Fruit fly (Drosophila melanogaster) whole organism, embryonic: Measurements from ENCODE around the gene Rpn11.

Experiments used
- Bdp1 ChIP-seq: fragments of 200-800 bp; sonication (Bioruptor generic); optimal IDR thresholded peaks from 3 replicates; lab custom pipeline; 2016; ENCODE audit warnings: missing biosample characterization, missing genetic modification characterization
- Bgb ChIP-seq: fragments of 200-800 bp; sonication (Bioruptor generic); IDR thresholded peaks from 2 replicates; pipeline ENCODE4 v1.3.6; 2022; ENCODE audit warnings: missing biosample characterization, missing genetic modification characterization; ENCODE audit not compliant: partially characterized antibody
- CG10209 ChIP-seq: fragments of 200-800 bp; sonication (Bioruptor generic); optimal IDR thresholded peaks from 3 replicates; lab custom pipeline; 2017; ENCODE audit warnings: missing biosample characterization, mild to moderate bottlenecking, missing genetic modification characterization, missing genetic modification reagents
- CG1024 ChIP-seq: fragments of 200-800 bp; sonication (Bioruptor generic); IDR thresholded peaks from 2 replicates; pipeline ENCODE4 v1.3.6; 2022; ENCODE audit warnings: missing biosample characterization, missing genetic modification characterization
- CG10274 ChIP-seq: fragments of 200-800 bp; sonication (Bioruptor generic); optimal IDR thresholded peaks from 3 replicates; lab custom pipeline; 2017; ENCODE audit warnings: missing biosample characterization, mild to moderate bottlenecking, missing genetic modification characterization
- CG11093 ChIP-seq: fragments of 200-800 bp; sonication (Bioruptor generic); IDR thresholded peaks from 3 replicates; pipeline ENCODE4 v1.3.6; 2022; ENCODE audit warnings: missing biosample characterization, missing genetic modification characterization
- CG1233 ChIP-seq: fragments of 200-800 bp; sonication (Bioruptor generic); optimal IDR thresholded peaks from 4 replicates; lab custom pipeline; 2018; ENCODE audit warnings: missing biosample characterization, mild to moderate bottlenecking, missing genetic modification characterization
- CG12391 ChIP-seq: fragments of 200-800 bp; sonication (Bioruptor generic); optimal IDR thresholded peaks from 3 replicates; lab custom pipeline; 2018; ENCODE audit warnings: missing biosample characterization, mild to moderate bottlenecking, missing genetic modification characterization, moderate library complexity
- CG13424 ChIP-seq: fragments of 200-800 bp; sonication (Bioruptor generic); optimal IDR thresholded peaks from 2 replicates; lab custom pipeline; 2019; ENCODE audit warnings: missing biosample characterization, mild to moderate bottlenecking, missing genetic modification characterization, moderate library complexity
- CG17359 ChIP-seq: fragments of 200-800 bp; sonication (Bioruptor generic); optimal IDR thresholded peaks from 3 replicates; lab custom pipeline; 2018; ENCODE audit warnings: missing biosample characterization, mild to moderate bottlenecking, missing genetic modification characterization, moderate library complexity
- CG17361 ChIP-seq: fragments of 200-800 bp; sonication (Bioruptor generic); IDR thresholded peaks from 3 replicates; pipeline ENCODE4 v1.3.6; 2022; ENCODE audit warnings: missing biosample characterization, missing genetic modification characterization
- CG1832 ChIP-seq: fragments of 200-800 bp; sonication (Bioruptor generic); optimal IDR thresholded peaks from 2 replicates; lab custom pipeline; 2017; ENCODE audit warnings: missing biosample characterization, mild to moderate bottlenecking, missing genetic modification characterization, inconsistent platforms
- CG2678 ChIP-seq: fragments of 200-800 bp; sonication (Bioruptor generic); optimal IDR thresholded peaks from 3 replicates; lab custom pipeline; 2019; ENCODE audit warnings: missing biosample characterization, mild to moderate bottlenecking, missing genetic modification characterization, moderate library complexity
- CG30403 ChIP-seq: fragments of 200-800 bp; sonication (Bioruptor generic); optimal IDR thresholded peaks from 3 replicates; lab custom pipeline; 2016; ENCODE audit warnings: missing biosample characterization, missing genetic modification characterization
- CG31441 ChIP-seq: fragments of 200-800 bp; sonication (Bioruptor generic); IDR thresholded peaks from 2 replicates; pipeline ENCODE4 v1.3.6; 2022; ENCODE audit warnings: missing biosample characterization, missing genetic modification characterization
- CG6854 ChIP-seq: fragments of 200-800 bp; sonication (Bioruptor generic); optimal IDR thresholded peaks from 3 replicates; lab custom pipeline; 2017; ENCODE audit warnings: missing biosample characterization, mild to moderate bottlenecking, missing genetic modification characterization
- CG9437 ChIP-seq: fragments of 200-800 bp; sonication (Bioruptor generic); optimal IDR thresholded peaks from 2 replicates; lab custom pipeline; 2018; ENCODE audit warnings: missing biosample characterization, mild to moderate bottlenecking, missing genetic modification characterization
- CoRest ChIP-seq: fragments of 200-800 bp; sonication (Bioruptor generic); optimal IDR thresholded peaks from 3 replicates; lab custom pipeline; 2018; ENCODE audit warnings: missing biosample characterization, mild to moderate bottlenecking, missing genetic modification characterization, moderate library complexity
- D19A ChIP-seq: fragments of 200-800 bp; optimal IDR thresholded peaks from 3 replicates; lab custom pipeline; 2019; ENCODE audit warnings: missing biosample characterization, mild to moderate bottlenecking, missing genetic modification characterization, moderate library complexity
- Drgx ChIP-seq: fragments of 200-800 bp; sonication (Bioruptor generic); IDR thresholded peaks from 2 replicates; pipeline ENCODE4 v1.3.6; 2022; ENCODE audit warnings: missing biosample characterization, missing genetic modification characterization
- HHEX ChIP-seq: fragments of 200-800 bp; sonication (Bioruptor generic); optimal IDR thresholded peaks from 3 replicates; lab custom pipeline; 2017; ENCODE audit warnings: missing biosample characterization, mild to moderate bottlenecking, missing genetic modification characterization, missing genetic modification reagents
- Hr78 ChIP-seq, 2 experiments: fragments of 200-800 bp in 1 of 2; fragments of >200 bp in 1 of 2; sonication (Bioruptor generic) in 1 of 2; optimal IDR thresholded peaks; 2 replicates each; lab custom pipeline; 2017 to 2019; ENCODE audit warnings: missing biosample characterization in 2 of 2, missing genetic modification characterization in 2 of 2, mild to moderate bottlenecking in 1 of 2, moderate library complexity in 1 of 2
- NC2β ChIP-seq: fragments of 200-800 bp; sonication (Bioruptor generic); optimal IDR thresholded peaks from 2 replicates; lab custom pipeline; 2016; ENCODE audit warnings: missing biosample characterization, missing genetic modification characterization
- Oaz ChIP-seq: fragments of 200-800 bp; sonication (Bioruptor generic); IDR thresholded peaks from 2 replicates; pipeline ENCODE4 v1.3.6; 2022; ENCODE audit warnings: missing biosample characterization, missing genetic modification characterization
- Oli ChIP-seq: fragments of 200-800 bp; sonication (Bioruptor generic); optimal IDR thresholded peaks from 2 replicates; lab custom pipeline; 2018; ENCODE audit warnings: missing biosample characterization, mild to moderate bottlenecking, missing genetic modification characterization, moderate library complexity
- Pdp1 ChIP-seq, 2 experiments: fragments of 200-800 bp; sonication (Bioruptor generic); optimal IDR thresholded peaks; 3 replicates each; lab custom pipeline; 2016; ENCODE audit warnings: missing biosample characterization in 2 of 2, missing genetic modification characterization in 2 of 2, mild to moderate bottlenecking in 1 of 2, moderate library complexity in 1 of 2
- Ptx1 ChIP-seq: fragments of 200-800 bp; sonication (Bioruptor generic); IDR thresholded peaks from 2 replicates; pipeline ENCODE4 v1.3.6; 2022; ENCODE audit warnings: missing biosample characterization, missing genetic modification characterization
- Sox102F ChIP-seq: fragments of 200-800 bp; sonication (Bioruptor generic); optimal IDR thresholded peaks from 2 replicates; lab custom pipeline; 2018; ENCODE audit warnings: missing biosample characterization, mild to moderate bottlenecking, missing genetic modification characterization, moderate library complexity
- Trl ChIP-seq, 3 experiments: fragments of >200 bp in 2 of 3; fragments of 200-800 bp in 1 of 3; sonication (Bioruptor generic) in 1 of 3; optimal IDR thresholded peaks; 2 replicates in 1 of 3; 3 replicates in 2 of 3; lab custom pipeline; 2016 to 2017; ENCODE audit warnings: missing biosample characterization in 1 of 3, missing genetic modification characterization in 1 of 3
- Xrp1 ChIP-seq: fragments of 200-800 bp; sonication (Bioruptor generic); IDR thresholded peaks from 2 replicates; pipeline ENCODE4 v1.3.6; 2022; ENCODE audit warnings: missing biosample characterization, missing genetic modification characterization
- ac ChIP-seq: fragments of 200-800 bp; sonication (Bioruptor generic); optimal IDR thresholded peaks from 3 replicates; lab custom pipeline; 2017; ENCODE audit warnings: missing biosample characterization, mild to moderate bottlenecking, missing genetic modification characterization
- bigmax ChIP-seq: fragments of 200-800 bp; sonication (Bioruptor generic); optimal IDR thresholded peaks from 2 replicates; lab custom pipeline; 2018; ENCODE audit warnings: missing biosample characterization, mild to moderate bottlenecking, missing genetic modification characterization
- da ChIP-seq: fragments of 200-800 bp; sonication (Bioruptor generic); optimal IDR thresholded peaks from 2 replicates; lab custom pipeline; 2016; ENCODE audit warnings: missing biosample characterization, missing genetic modification characterization
- dmrt99B ChIP-seq: fragments of 200-800 bp; sonication (Bioruptor generic); optimal IDR thresholded peaks from 2 replicates; lab custom pipeline; 2018; ENCODE audit warnings: missing biosample characterization, mild to moderate bottlenecking, missing genetic modification characterization, moderate library complexity
- eve ChIP-seq, 2 experiments: fragments of >200 bp; optimal IDR thresholded peaks; 2 replicates each; lab custom pipeline; 2017; ENCODE audit warnings: missing biosample characterization in 2 of 2, missing genetic modification characterization in 2 of 2
- gce ChIP-seq: fragments of 200-800 bp; sonication (Bioruptor generic); IDR thresholded peaks from 3 replicates; pipeline ENCODE4 v1.3.6; 2022; ENCODE audit warnings: missing biosample characterization, missing genetic modification characterization
- grau ChIP-seq: fragments of 200-800 bp; optimal IDR thresholded peaks from 3 replicates; lab custom pipeline; 2019; ENCODE audit warnings: missing biosample characterization, mild to moderate bottlenecking, missing genetic modification characterization, moderate library complexity
- knrl ChIP-seq: fragments of 200-800 bp; sonication (Bioruptor generic); IDR thresholded peaks from 3 replicates; pipeline ENCODE4 v1.3.6; 2022; ENCODE audit warnings: missing biosample characterization, missing genetic modification characterization; ENCODE audit not compliant: partially characterized antibody
- lab ChIP-seq: fragments of 200-800 bp; sonication (Bioruptor generic); optimal IDR thresholded peaks from 3 replicates; lab custom pipeline; 2017; ENCODE audit warnings: missing biosample characterization, missing genetic modification characterization, mild to moderate bottlenecking, moderate library complexity, missing genetic modification reagents
- mam ChIP-seq: fragments of 200-800 bp; sonication (Bioruptor generic); optimal IDR thresholded peaks from 3 replicates; lab custom pipeline; 2016; ENCODE audit warnings: missing biosample characterization, missing genetic modification characterization
- nom ChIP-seq: fragments of 200-800 bp; sonication (Bioruptor generic); optimal IDR thresholded peaks from 2 replicates; lab custom pipeline; 2017; ENCODE audit warnings: missing biosample characterization, missing genetic modification characterization, mild to moderate bottlenecking, moderate library complexity, missing genetic modification reagents
- p53 ChIP-seq: fragments of 200-800 bp; sonication (Bioruptor generic); optimal IDR thresholded peaks from 2 replicates; lab custom pipeline; 2016; ENCODE audit warnings: missing biosample characterization, missing genetic modification characterization
- scrt ChIP-seq: fragments of 200-800 bp; sonication (Bioruptor generic); optimal IDR thresholded peaks from 2 replicates; lab custom pipeline; 2018; ENCODE audit warnings: missing biosample characterization, mild to moderate bottlenecking, missing genetic modification characterization, moderate library complexity
- sob ChIP-seq: fragments of 200-800 bp; sonication (Bioruptor generic); IDR thresholded peaks from 2 replicates; pipeline ENCODE4 v1.3.6; 2022; ENCODE audit warnings: missing biosample characterization, missing genetic modification characterization
- stc ChIP-seq: fragments of 200-800 bp; sonication (Bioruptor generic); IDR thresholded peaks from 2 replicates; pipeline ENCODE4 v1.3.6; 2022; ENCODE audit warnings: missing biosample characterization, missing genetic modification characterization
- trem ChIP-seq: fragments of 200-800 bp; optimal IDR thresholded peaks from 3 replicates; lab custom pipeline; 2019; ENCODE audit warnings: missing biosample characterization, mild to moderate bottlenecking, missing genetic modification characterization, moderate library complexity
- unpg ChIP-seq: fragments of 200-800 bp; sonication (Bioruptor generic); optimal IDR thresholded peaks from 3 replicates; lab custom pipeline; 2018; ENCODE audit warnings: missing biosample characterization, mild to moderate bottlenecking, missing genetic modification characterization, moderate library complexity
- zfh1 ChIP-seq: fragments of 200-800 bp; sonication (Bioruptor generic); IDR thresholded peaks from 3 replicates; pipeline ENCODE4 v1.3.6; 2022; ENCODE audit warnings: missing biosample characterization, missing genetic modification characterization

The Rpn11 gene

dm6 chr2L:5080225-5080867, 20.8 kb upstream of the Rpn11 start (continued):
- TF ChIP-seq Drgx (GFP tag; lab: Robert Waterston, UW) (peak; percentile 87), Sox102F (peak; percentile 62), CG13424 (tag; lab: Kevin White, UChicago) (peak; percentile 20), grau (tag; lab: Kevin White, UChicago) (peak; percentile 16), unpg (GFP tag; lab: Kevin White, UChicago) (peak; percentile 2), CG2678 (tag; lab: Kevin White, UChicago) (peak; percentile 53), Bdp1 (GFP tag; lab: Kevin White, UChicago) (no peak), CG30403 (GFP tag; lab: Kevin White, UChicago) (peak; percentile 10), CG17361 (GFP tag; lab: Robert Waterston, UW) (peak; percentile 35; the same call in 1 of the 3 replicates), CoRest (tag; lab: Kevin White, UChicago) (peak; percentile 18), CG17359 (peak; percentile 20), D19A (tag; lab: Kevin White, UChicago) (peak; percentile 48), CG10274 (GFP tag; lab: Kevin White, UChicago) (no peak), CG31441 (GFP tag; lab: Robert Waterston, UW) (peak; percentile 44; the same call in 1 of the 2 replicates), mam (GFP tag; lab: Kevin White, UChicago) (no peak), CG12391 (tag; lab: Kevin White, UChicago) (peak; percentile 16), CG1832 (GFP tag; lab: Kevin White, UChicago) (peak; percentile 14), zfh1 (GFP tag; lab: Robert Waterston, UW) (0 out of 3 replicates have a peak, but pooled peaks have one; percentile 28), da (no peak), lab (peak; percentile 16), CG1233 (GFP tag; lab: Kevin White, UChicago) (no peak), Xrp1 (GFP tag; lab: Robert Waterston, UW) (no peak), dmrt99B (peak; percentile 32), Oli (tag; lab: Kevin White, UChicago) (peak; percentile 32), gce (GFP tag; lab: Robert Waterston, UW) (0 out of 3 replicates have a peak, but pooled peaks have one; percentile 10), stc (GFP tag; lab: Robert Waterston, UW) (peak; percentile 18; the same call in 1 of the 2 replicates), Hr78 (GFP tag; optimal IDR thresholded peaks at IDR 0.05; lab: Kevin White, UChicago) (peak in 1 of 2 experiments; percentile 2), sob (GFP tag; lab: Robert Waterston, UW) (0 out of 2 replicates have a peak, but pooled peaks have one; percentile 7), eve (GFP tag; optimal IDR thresholded peaks at IDR 0.05; lab: Kevin White, UChicago) (no peak), Pdp1 (GFP tag; optimal IDR thresholded peaks at IDR 0.05; lab: Kevin White, UChicago) (no peak), CG10209 (peak; percentile 4)
- TF ChIP-seq, all 482 proteins: peak for 38

dm6 chr2L:5079200-5079599, 19.6 kb upstream of the Rpn11 start:
- no peak for TF ChIP-seq ac (GFP tag; lab: Kevin White, UChicago)
- TF ChIP-seq p53 (GFP tag; lab: Kevin White, UChicago), result no peak
- no peak for TF ChIP-seq CG9437
- TF ChIP-seq scrt (GFP tag; lab: Kevin White, UChicago), result no peak
- TF ChIP-seq Trl (optimal IDR thresholded peaks at IDR 0.05; lab: Kevin White, UChicago), result peak in 1 of 2 experiments; percentile 14
- no peak for TF ChIP-seq Trl (GFP tag; optimal IDR thresholded peaks at IDR 0.05; lab: Kevin White, UChicago)
- no peak for TF ChIP-seq CG6854 (GFP tag; lab: Kevin White, UChicago)
- no peak for TF ChIP-seq Bgb (GFP tag; lab: Robert Waterston, UW)
- TF ChIP-seq trem, result no peak
- no peak for TF ChIP-seq CG1024 (GFP tag; lab: Robert Waterston, UW)
- no peak for TF ChIP-seq Oaz (GFP tag; lab: Robert Waterston, UW)
- no peak for TF ChIP-seq CG11093 (GFP tag; lab: Robert Waterston, UW)
- TF ChIP-seq HHEX, result no peak
- TF ChIP-seq NC2β (GFP tag; lab: Kevin White, UChicago), result no peak
- TF ChIP-seq knrl (GFP tag; lab: Robert Waterston, UW), result no peak
- peak; percentile 5 for TF ChIP-seq nom (GFP tag; lab: Kevin White, UChicago)
- no peak for TF ChIP-seq bigmax (GFP tag; lab: Kevin White, UChicago)
- peak in 1 of 2 experiments; percentile 94 for TF ChIP-seq Hr78 (GFP tag; optimal IDR thresholded peaks at IDR 0.05; lab: Kevin White, UChicago)
- TF ChIP-seq CG1832 (GFP tag; lab: Kevin White, UChicago), result peak; percentile 38
- no peak for TF ChIP-seq Ptx1
